Worm (Caenorhabditis elegans) whole organism, L3 larva: ENCODE results near the gene eri-1.

ENCODE experiments used
- R02D3.7 ChIP-seq: fragments of 150-350 bp; optimal IDR thresholded peaks from 2 replicates; lab custom pipeline; 2014; ENCODE audit warnings: missing biosample characterization, missing genetic modification characterization
- aly-2 ChIP-seq: fragments of 150-350 bp; optimal IDR thresholded peaks from 2 replicates; lab custom pipeline; 2014; ENCODE audit warnings: missing biosample characterization, missing genetic modification characterization
- ceh-16 ChIP-seq: sonication (generic microtip); optimal IDR thresholded peaks from 2 replicates; lab custom pipeline; 2017; ENCODE audit warnings: missing biosample characterization, missing genetic modification characterization
- ceh-28 ChIP-seq: fragments of 150-350 bp; optimal IDR thresholded peaks from 2 replicates; lab custom pipeline; 2014; ENCODE audit warnings: missing biosample characterization, missing genetic modification reagents, missing genetic modification characterization
- ceh-82 ChIP-seq: fragments of 150-350 bp; optimal IDR thresholded peaks from 2 replicates; lab custom pipeline; 2014; ENCODE audit warnings: missing biosample characterization, missing genetic modification characterization
- daf-12 ChIP-seq: fragments of 150-350 bp; optimal IDR thresholded peaks from 2 replicates; lab custom pipeline; 2014; ENCODE audit warnings: missing biosample characterization, missing genetic modification reagents, missing genetic modification characterization
- egl-27 ChIP-seq: sonication (generic microtip); optimal IDR thresholded peaks from 4 replicates; lab custom pipeline; 2017; ENCODE audit warnings: missing biosample characterization, missing genetic modification reagents, missing genetic modification characterization
- egl-5 ChIP-seq: fragments of 150-350 bp; optimal IDR thresholded peaks from 2 replicates; lab custom pipeline; 2017; ENCODE audit warnings: missing biosample characterization, missing genetic modification reagents, missing genetic modification characterization, inconsistent platforms
- elt-1 ChIP-seq: fragments of 150-350 bp; optimal IDR thresholded peaks from 2 replicates; lab custom pipeline; 2014; ENCODE audit warnings: missing biosample characterization, missing genetic modification characterization
- elt-2 ChIP-seq: sonication (generic microtip); optimal IDR thresholded peaks from 2 replicates; lab custom pipeline; 2016; ENCODE audit warnings: missing genetic modification reagents, mild to moderate bottlenecking, missing genetic modification characterization, missing compliant biosample characterization
- elt-3 ChIP-seq, 3 experiments: fragments of 150-350 bp in 1 of 3; sonication (generic microtip) in 2 of 3; optimal IDR thresholded peaks; 2 replicates in 2 of 3; 4 replicates in 1 of 3; lab custom pipeline; 2014 to 2017; ENCODE audit warnings: missing biosample characterization in 3 of 3, missing genetic modification characterization in 3 of 3
- eor-1 ChIP-seq, 2 experiments: fragments of 150-350 bp; optimal IDR thresholded peaks; 2 replicates each; lab custom pipeline; 2014 to 2018; ENCODE audit warnings: missing biosample characterization in 2 of 2, missing genetic modification characterization in 2 of 2
- fkh-10 ChIP-seq: sonication (generic microtip); optimal IDR thresholded peaks from 2 replicates; lab custom pipeline; 2017; ENCODE audit warnings: missing biosample characterization, missing genetic modification reagents, missing genetic modification characterization
- hmg-11 ChIP-seq: sonication (generic microtip); optimal IDR thresholded peaks from 2 replicates; lab custom pipeline; 2016; ENCODE audit warnings: missing genetic modification characterization, missing compliant biosample characterization
- jun-1 ChIP-seq: fragments of 150-350 bp; optimal IDR thresholded peaks from 2 replicates; lab custom pipeline; 2014; ENCODE audit warnings: missing biosample characterization, missing genetic modification reagents, missing genetic modification characterization
- lin-15B ChIP-seq: fragments of 150-350 bp; optimal IDR thresholded peaks from 2 replicates; lab custom pipeline; 2014; ENCODE audit warnings: missing biosample characterization, missing genetic modification characterization
- lin-39 ChIP-seq: fragments of 150-350 bp; optimal IDR thresholded peaks from 2 replicates; lab custom pipeline; 2018; ENCODE audit warnings: missing biosample characterization, missing genetic modification reagents, missing genetic modification characterization
- lsy-12 ChIP-seq: sonication (generic microtip); optimal IDR thresholded peaks from 2 replicates; lab custom pipeline; 2016; ENCODE audit warnings: mild to moderate bottlenecking, missing genetic modification characterization, missing compliant biosample characterization
- mdl-1 ChIP-seq: fragments of 150-350 bp; optimal IDR thresholded peaks from 2 replicates; lab custom pipeline; 2014; ENCODE audit warnings: missing biosample characterization, missing genetic modification characterization
- mml-1 ChIP-seq: fragments of 150-350 bp; sonication (generic microtip); optimal IDR thresholded peaks from 3 replicates; lab custom pipeline; 2014; ENCODE audit warnings: missing biosample characterization, missing genetic modification characterization
- nfya-1 ChIP-seq: sonication (generic microtip); optimal IDR thresholded peaks from 2 replicates; lab custom pipeline; 2017; ENCODE audit warnings: missing genetic modification characterization, mild to moderate bottlenecking, missing compliant biosample characterization, antibody characterized with exemption, moderate library complexity; ENCODE audit not compliant: insufficient read depth
- nhr-11 ChIP-seq: fragments of 150-350 bp; optimal IDR thresholded peaks from 2 replicates; lab custom pipeline; 2014; ENCODE audit warnings: missing biosample characterization, missing genetic modification characterization
- nhr-23 ChIP-seq: fragments of 150-350 bp; optimal IDR thresholded peaks from 2 replicates; lab custom pipeline; 2014; ENCODE audit warnings: missing biosample characterization, missing genetic modification reagents, missing genetic modification characterization
- nhr-237 ChIP-seq: fragments of 150-350 bp; optimal IDR thresholded peaks from 2 replicates; lab custom pipeline; 2014; ENCODE audit warnings: missing biosample characterization, missing genetic modification characterization
- nhr-25 ChIP-seq: sonication (generic microtip); optimal IDR thresholded peaks from 2 replicates; lab custom pipeline; 2017; ENCODE audit warnings: missing biosample characterization, missing genetic modification characterization
- nhr-43 ChIP-seq: sonication (generic microtip); optimal IDR thresholded peaks from 2 replicates; lab custom pipeline; 2016; ENCODE audit warnings: mild to moderate bottlenecking, missing genetic modification characterization, missing compliant biosample characterization; ENCODE audit not compliant: poor library complexity, severe bottlenecking
- nhr-77 ChIP-seq: fragments of 150-350 bp; optimal IDR thresholded peaks from 2 replicates; lab custom pipeline; 2014; ENCODE audit warnings: missing biosample characterization, missing genetic modification characterization
- pha-4 ChIP-seq: fragments of 150-350 bp; optimal IDR thresholded peaks from 2 replicates; lab custom pipeline; 2014; ENCODE audit warnings: missing biosample characterization, missing genetic modification reagents, missing genetic modification characterization
- pqm-1 ChIP-seq: fragments of 150-350 bp; optimal IDR thresholded peaks from 2 replicates; lab custom pipeline; 2017; ENCODE audit warnings: missing biosample characterization, missing genetic modification characterization, inconsistent platforms
- skn-1 ChIP-seq: fragments of 150-350 bp; optimal IDR thresholded peaks from 2 replicates; lab custom pipeline; 2014; ENCODE audit warnings: missing biosample characterization, missing genetic modification characterization
- snpc-4 ChIP-seq: fragments of 150-350 bp; optimal IDR thresholded peaks from 2 replicates; lab custom pipeline; 2014; ENCODE audit warnings: missing biosample characterization, missing genetic modification characterization
- tbx-2 ChIP-seq: sonication (generic microtip); optimal IDR thresholded peaks from 2 replicates; lab custom pipeline; 2016; ENCODE audit warnings: mild to moderate bottlenecking, missing genetic modification characterization, missing compliant biosample characterization
- ztf-4 ChIP-seq: fragments of 150-350 bp; optimal IDR thresholded peaks from 2 replicates; lab custom pipeline; 2014; ENCODE audit warnings: missing biosample characterization, missing genetic modification characterization

The eri-1 gene

ce11 chrIV:387283-388048, 32.3 kb downstream of the eri-1 start:
- no peak for TF ChIP-seq lin-39 (tag; lab: Kevin White, UChicago)
- no peak for TF ChIP-seq fkh-10 (GFP tag; lab: Kevin White, UChicago)
- TF ChIP-seq pha-4 (tag; lab: Kevin White, UChicago), result no peak
- no peak for TF ChIP-seq pqm-1
- no peak for TF ChIP-seq nhr-237
- no peak for TF ChIP-seq daf-12 (tag; lab: Kevin White, UChicago)
- TF ChIP-seq mdl-1 (tag; lab: Kevin White, UChicago), result no peak
- TF ChIP-seq aly-2 (tag; lab: Kevin White, UChicago), result no peak
- no peak for TF ChIP-seq elt-3 (tag; optimal IDR thresholded peaks at IDR 0.05; lab: Kevin White, UChicago)
- no peak for TF ChIP-seq ztf-4 (tag; lab: Kevin White, UChicago)
- no peak for TF ChIP-seq ceh-82
- TF ChIP-seq nhr-25 (tag; lab: Kevin White, UChicago), result no peak
- no peak for TF ChIP-seq nfya-1 (tag; lab: Kevin White, UChicago)
- TF ChIP-seq lin-15B (tag; lab: Kevin White, UChicago), result no peak
- TF ChIP-seq R02D3.7 (tag; lab: Kevin White, UChicago), result no peak
- TF ChIP-seq ceh-16 (tag; lab: Kevin White, UChicago), result no peak
- TF ChIP-seq, all 47 proteins: peak for 0

ce11 chrIV:386576-386975, 33.2 kb downstream of the eri-1 start, which contains the start of gene T07A9.14:
T07A9.14 (plus strand) TSS chrIV:386699.
- TF ChIP-seq ceh-28 (no peak), lin-39 (tag; lab: Kevin White, UChicago) (no peak), nhr-43 (tag; lab: Kevin White, UChicago) (no peak), ztf-4 (tag; lab: Kevin White, UChicago) (no peak), pha-4 (tag; lab: Kevin White, UChicago) (no peak), fkh-10 (GFP tag; lab: Kevin White, UChicago) (no peak), aly-2 (tag; lab: Kevin White, UChicago) (no peak), lin-15B (tag; lab: Kevin White, UChicago) (no peak), eor-1 (tag; optimal IDR thresholded peaks at IDR 0.05; lab: Kevin White, UChicago) (no peak), jun-1 (tag; lab: Kevin White, UChicago) (no peak), skn-1 (tag; lab: Kevin White, UChicago) (no peak), nhr-237 (no peak), R02D3.7 (tag; lab: Kevin White, UChicago) (no peak), nhr-25 (tag; lab: Kevin White, UChicago) (no peak), egl-27 (tag; lab: Kevin White, UChicago) (no peak), mml-1 (tag; lab: Kevin White, UChicago) (no peak)

- peak; percentile 94 for TF ChIP-seq pha-4 (tag; lab: Kevin White, UChicago)
- TF ChIP-seq lin-39 (tag; lab: Kevin White, UChicago), result peak; percentile 93
- peak; percentile 63 for TF ChIP-seq ceh-28
- TF ChIP-seq pqm-1, result peak; percentile 29
- TF ChIP-seq ceh-82, result peak; percentile 57
- TF ChIP-seq skn-1 (tag; lab: Kevin White, UChicago), result peak; percentile 66
- TF ChIP-seq R02D3.7 (tag; lab: Kevin White, UChicago), result peak; percentile 98
- TF ChIP-seq nhr-25 (tag; lab: Kevin White, UChicago), result peak; percentile 95
- peak; percentile 33 for TF ChIP-seq nhr-11
- peak; percentile 58 for TF ChIP-seq nhr-77 (tag; lab: Kevin White, UChicago)
- peak; percentile 71 for TF ChIP-seq snpc-4 (tag; lab: Kevin White, UChicago)
- peak; percentile 90 for TF ChIP-seq lin-15B (tag; lab: Kevin White, UChicago)
- peak; percentile 90 for TF ChIP-seq nfya-1 (tag; lab: Kevin White, UChicago)
- peak; percentile 61 for TF ChIP-seq fkh-10 (GFP tag; lab: Kevin White, UChicago)
- peak; percentile 41 for TF ChIP-seq ceh-16 (tag; lab: Kevin White, UChicago)
- peak; percentile 32 for TF ChIP-seq egl-27 (tag; lab: Kevin White, UChicago)
- peak; percentile 76 for TF ChIP-seq egl-5 (tag; lab: Kevin White, UChicago)
- peak; percentile 9 for TF ChIP-seq elt-1 (tag; lab: Kevin White, UChicago)
- TF ChIP-seq elt-3 (tag; optimal IDR thresholded peaks at IDR 0.05; lab: Kevin White, UChicago), result peak in 1 of 3 experiments; percentile 2
- TF ChIP-seq nhr-23 (tag; lab: Kevin White, UChicago), result peak; percentile 94
- peak; percentile 82 for TF ChIP-seq nhr-43 (tag; lab: Kevin White, UChicago)
- TF ChIP-seq lsy-12 (tag; lab: Kevin White, UChicago), result peak; percentile 89
- TF ChIP-seq jun-1 (tag; lab: Kevin White, UChicago), result peak; percentile 78
- peak; percentile 68 for TF ChIP-seq elt-2
- TF ChIP-seq tbx-2, result peak; percentile 70
- peak; percentile 78 for TF ChIP-seq hmg-11
Measured at ce11 chrIV:385150-385937, 34.4 kb downstream of the eri-1 start, which contains the start of gene rps-24. rps-24 (plus strand) TSS chrIV:385887.
